Worm (Caenorhabditis elegans): ENCODE data around the gene VF13D12L.3.

VF13D12L.3 gene

DNA sequence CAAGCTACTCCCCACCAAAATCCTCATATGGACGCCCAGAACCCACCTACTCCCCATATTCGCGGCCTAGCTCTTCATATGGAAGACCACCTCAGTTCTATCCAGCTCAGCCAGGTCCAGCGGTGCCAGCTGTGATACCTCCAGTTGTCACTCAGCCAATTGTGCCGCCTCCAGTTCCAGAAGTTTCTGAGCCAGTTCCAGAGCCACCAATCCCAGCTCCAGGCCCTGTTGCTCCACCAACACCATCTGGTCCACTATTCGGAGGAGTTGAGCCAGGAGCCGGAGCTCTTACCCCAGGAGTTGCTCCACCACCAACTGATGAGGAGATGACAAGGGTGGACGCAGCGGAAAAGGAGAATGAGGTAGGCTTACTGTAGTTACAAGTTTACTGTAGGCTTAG lies 15.8 kb downstream of the VF13D12L.3 start (continued):
- no peak for TF ChIP-seq cebp-2 (GFP tag; IDR thresholded peaks at IDR 0.05)
- TF ChIP-seq Y67H2A.10 (GFP tag; conservative IDR thresholded peaks at IDR 0.05) = no peak
- TF ChIP-seq let-607 (tag; optimal IDR thresholded peaks at IDR 0.05) = no peak

ce11 chrII:11722164-11722563 lies 16.4 kb downstream of the VF13D12L.3 start:
- no peak for TF ChIP-seq attf-6 (GFP tag; IDR thresholded peaks at IDR 0.05)
- TF ChIP-seq T26A5.8 (tag; optimal IDR thresholded peaks at IDR 0.05) = no peak
- no peak for TF ChIP-seq nhr-120 (GFP tag; IDR thresholded peaks at IDR 0.05)
- no peak for TF ChIP-seq dpff-1 (tag; optimal IDR thresholded peaks at IDR 0.05)
- TF ChIP-seq ceh-79 (tag; optimal IDR thresholded peaks at IDR 0.05) = no peak
- no peak for TF ChIP-seq B0261.1 (tag; optimal IDR thresholded peaks at IDR 0.05)
- no peak for TF ChIP-seq mxl-1 (tag; optimal IDR thresholded peaks at IDR 0.05)
- TF ChIP-seq snpc-1.1 (tag; optimal IDR thresholded peaks at IDR 0.05; ENCODE audit: insufficient read depth) = no peak
- no peak for TF ChIP-seq lag-1 (GFP tag; IDR thresholded peaks at IDR 0.05)
- TF ChIP-seq ceh-58 (GFP tag; IDR thresholded peaks at IDR 0.05) = no peak
- TF ChIP-seq hlh-12 (tag; optimal IDR thresholded peaks at IDR 0.05) = no peak
- no peak for TF ChIP-seq hsf-1 (GFP tag; IDR thresholded peaks at IDR 0.05)
- TF ChIP-seq ztf-6 (GFP tag; IDR thresholded peaks at IDR 0.05) = no peak
- no peak for TF ChIP-seq F39B2.1 (GFP tag; IDR thresholded peaks at IDR 0.05)
- TF ChIP-seq chd-7 (tag; optimal IDR thresholded peaks at IDR 0.05) = no peak
- no peak for TF ChIP-seq Y53G8AR.9 (GFP tag; conservative IDR thresholded peaks at IDR 0.05)
- TF ChIP-seq madf-6 (GFP tag; IDR thresholded peaks at IDR 0.05) = no peak
- no peak for TF ChIP-seq tbx-9 (tag; optimal IDR thresholded peaks at IDR 0.05; ENCODE audit: borderline replicate concordance)

DNA sequence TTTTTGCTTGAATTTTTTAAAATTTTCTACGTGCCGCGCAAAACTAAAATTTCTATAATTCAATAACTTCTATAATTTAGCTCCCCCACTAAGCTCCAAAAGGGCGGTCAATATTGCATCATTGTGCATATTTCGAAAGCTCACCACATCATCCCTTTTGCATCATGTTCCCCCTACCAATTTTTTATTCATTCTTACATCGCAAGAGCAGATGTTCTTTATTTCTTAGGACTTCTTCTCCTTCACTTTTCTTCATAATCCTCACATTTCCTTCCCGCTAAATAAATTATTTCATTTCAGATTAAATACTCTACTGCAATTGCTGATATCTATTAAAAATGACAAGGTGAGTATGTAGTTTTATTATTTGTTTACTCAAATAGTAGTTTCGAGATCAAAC lies 18.1 kb downstream of the VF13D12L.3 start, which contains the start of gene ldh-1:
Gene ldh-1, plus strand, starts transcription at position 301 of the 400 bp plus-strand sequence.
- no peak for TF ChIP-seq egrh-3 (GFP tag; IDR thresholded peaks at IDR 0.05)
- TF ChIP-seq rec-8 (tag; optimal IDR thresholded peaks at IDR 0.05) = no peak
- no peak for TF ChIP-seq K12H6.12 (tag; optimal IDR thresholded peaks at IDR 0.05)
- TF ChIP-seq dpff-1 (tag; optimal IDR thresholded peaks at IDR 0.05) = no peak
- no peak for TF ChIP-seq Y53F4B.3 (GFP tag; IDR thresholded peaks at IDR 0.05)
- no peak for TF ChIP-seq lin-35 (GFP tag; optimal IDR thresholded peaks at IDR 0.05)
- no peak for TF ChIP-seq Y53G8AR.9 (GFP tag; conservative IDR thresholded peaks at IDR 0.05)
- TF ChIP-seq madf-10 (tag; optimal IDR thresholded peaks at IDR 0.05) = no peak
- TF ChIP-seq snpc-1.1 (tag; optimal IDR thresholded peaks at IDR 0.05; ENCODE audit: insufficient read depth) = no peak
- no peak for TF ChIP-seq madf-6 (GFP tag; IDR thresholded peaks at IDR 0.05)
- TF ChIP-seq ccch-3 (GFP tag; optimal IDR thresholded peaks at IDR 0.05) = no peak
- no peak for TF ChIP-seq B0019.2 (GFP tag; conservative IDR thresholded peaks at IDR 0.05)
- TF ChIP-seq pha-4 (tag; optimal IDR thresholded peaks at IDR 0.05) = no peak
- no peak for TF ChIP-seq pbrm-1 (GFP tag; IDR thresholded peaks at IDR 0.05)

DNA sequence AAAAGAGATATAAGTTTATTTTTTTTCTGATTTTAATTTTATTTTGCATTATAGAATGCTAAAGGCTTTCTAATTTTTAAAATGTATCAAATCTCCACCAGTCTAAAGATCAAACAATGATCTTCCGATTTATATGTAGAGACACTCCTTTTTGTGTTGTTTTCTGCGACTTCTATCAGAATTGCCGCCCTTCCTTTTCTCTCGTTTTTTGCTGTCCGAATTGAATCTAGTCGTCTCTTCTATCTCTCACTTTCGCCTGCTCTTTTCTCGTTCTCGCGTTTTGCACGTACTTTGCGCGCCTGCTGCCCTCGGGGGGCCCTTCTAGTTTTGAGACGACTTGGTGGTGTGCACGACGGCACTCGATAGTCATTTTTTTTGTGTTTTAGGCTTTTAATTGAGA lies 18.6 kb downstream of the VF13D12L.3 start:
- TF ChIP-seq K12H6.12 (tag; optimal IDR thresholded peaks at IDR 0.05) (peak; percentile 26), zfh-2 (GFP tag; conservative IDR thresholded peaks at IDR 0.05) (0 out of 2 replicates have a peak, but pooled peaks have one; percentile 40), cebp-1 (GFP tag; IDR thresholded peaks at IDR 0.05) (no peak), cebp-1 (tag; optimal IDR thresholded peaks at IDR 0.05) (peak; percentile 33), C17E4.6 (GFP tag; IDR thresholded peaks at IDR 0.05) (no peak), snpc-4 (GFP tag; optimal IDR thresholded peaks at IDR 0.05) (no peak), snpc-4 (tag; optimal IDR thresholded peaks at IDR 0.05) (peak in 1 of 4 experiments; percentile 5), efl-1 (GFP tag; optimal IDR thresholded peaks at IDR 0.05) (peak; percentile 29), lin-35 (GFP tag; optimal IDR thresholded peaks at IDR 0.05) (peak in 1 of 3 experiments; percentile 9), xnd-1 (tag; optimal IDR thresholded peaks at IDR 0.05) (no peak), lin-40 (tag; optimal IDR thresholded peaks at IDR 0.05) (peak; percentile 34), bed-2 (GFP tag; IDR thresholded peaks at IDR 0.05) (no peak), lin-54 (GFP tag; optimal IDR thresholded peaks at IDR 0.05) (no peak), hmg-1.2 (GFP tag; IDR thresholded peaks at IDR 0.05) (peak; percentile 53; the same call in 1 of the 2 replicates), F57A8.1 (GFP tag; optimal IDR thresholded peaks at IDR 0.05) (no peak), snpc-1.3 (tag; optimal IDR thresholded peaks at IDR 0.05; ENCODE audit: insufficient read depth) (no peak)

Measured in whole organism, young adult.